Worm (Caenorhabditis elegans): Measurements from ENCODE around the gene T27F7.12.
A peak's percentile ranks its signal among the peaks of the same experiment; 100 is the strongest.

DNA sequence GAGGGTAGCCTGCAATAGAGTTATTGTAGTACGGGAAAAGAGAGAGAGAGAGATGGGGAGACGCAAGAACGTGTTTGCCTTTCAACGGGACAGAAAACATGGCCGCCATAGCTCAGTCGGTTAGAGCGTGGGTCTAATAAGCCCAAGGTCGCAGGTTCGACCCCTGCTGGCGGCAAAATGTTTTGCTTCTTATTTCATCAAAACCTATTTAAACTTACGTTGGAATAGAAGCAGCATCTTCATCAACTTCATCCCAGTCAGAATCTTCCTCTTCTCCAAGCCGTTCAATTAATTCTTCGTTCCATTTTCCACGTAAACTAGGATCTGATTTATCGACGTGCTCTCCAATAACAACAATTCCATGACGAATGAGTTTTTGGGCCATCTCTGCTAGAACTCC, 42.8 kb downstream of the T27F7.12 start:
- peak; percentile 95 for TF ChIP-seq scrt-1 (GFP tag; IDR thresholded peaks at IDR 0.05)
- peak; percentile 83 for TF ChIP-seq hmbx-1 (tag; optimal IDR thresholded peaks at IDR 0.05)
- peak; percentile 91 for TF ChIP-seq ets-7 (tag; optimal IDR thresholded peaks at IDR 0.05)
- peak; percentile 81 for TF ChIP-seq tra-4 (tag; optimal IDR thresholded peaks at IDR 0.05)
- peak; percentile 94 for TF ChIP-seq tbx-11 (GFP tag; IDR thresholded peaks at IDR 0.05)
- peak; percentile 92 for TF ChIP-seq sea-1 (GFP tag; conservative IDR thresholded peaks at IDR 0.05)
- TF ChIP-seq ama-1 (optimal IDR thresholded peaks at IDR 0.05), result peak; percentile 74
- peak; percentile 94 for TF ChIP-seq tbx-37 (GFP tag; conservative IDR thresholded peaks at IDR 0.05)
- peak; percentile 91 for TF ChIP-seq flt-1 (GFP tag; IDR thresholded peaks at IDR 0.05)
- peak; percentile 77 for TF ChIP-seq ceh-13 (GFP tag; optimal IDR thresholded peaks at IDR 0.05)
- peak; percentile 94 for TF ChIP-seq B0310.2 (tag; optimal IDR thresholded peaks at IDR 0.05)
- peak; percentile 96 for TF ChIP-seq pes-1 (GFP tag; IDR thresholded peaks at IDR 0.05)
- peak; percentile 79 for TF ChIP-seq hnd-1 (tag; optimal IDR thresholded peaks at IDR 0.05)
- peak; percentile 97 for TF ChIP-seq F13C5.2 (tag; optimal IDR thresholded peaks at IDR 0.05)

All from whole organism, early embryonic.